Fruit fly (Drosophila melanogaster): ENCODE measurements around the gene Ccm3.

The Ccm3 gene

dm6 chr3R:15366839-15367238 is 4.9 kb upstream of the Ccm3 start (continued):
- TF ChIP-seq CG32532 (GFP tag; IDR thresholded peaks at IDR 0.05): peak; percentile 37; the same call in 1 of the 2 replicates
- peak; percentile 66 for TF ChIP-seq slbo (GFP tag; IDR thresholded peaks at IDR 0.05)
- peak; percentile 59 for TF ChIP-seq tgo (GFP tag; IDR thresholded peaks at IDR 0.05)
- peak; percentile 45 for TF ChIP-seq CG17359 (tag; optimal IDR thresholded peaks at IDR 0.05)
- no peak for TF ChIP-seq CG7786 (GFP tag; optimal IDR thresholded peaks at IDR 0.05)
- no peak for TF ChIP-seq Atf-2 (GFP tag; optimal IDR thresholded peaks at IDR 0.05)
- TF ChIP-seq yki (optimal IDR thresholded peaks at IDR 0.05): no peak
- peak; percentile 39 for TF ChIP-seq Rfx (GFP tag; IDR thresholded peaks at IDR 0.05)
- TF ChIP-seq CG1603 (tag; optimal IDR thresholded peaks at IDR 0.05): peak; percentile 17
- 0 out of 2 replicates have a peak, but pooled peaks have one; percentile 21 for TF ChIP-seq E2f1 (GFP tag; IDR thresholded peaks at IDR 0.05)
- 0 out of 2 replicates have a peak, but pooled peaks have one; percentile 8 for TF ChIP-seq CG10321 (GFP tag; IDR thresholded peaks at IDR 0.05)
- no peak for TF ChIP-seq B-H2 (GFP tag; optimal IDR thresholded peaks at IDR 0.05)
- TF ChIP-seq CG10543 (GFP tag; optimal IDR thresholded peaks at IDR 0.05): no peak
- peak; percentile 68 for TF ChIP-seq Ets65A (GFP tag)
- TF ChIP-seq Drgx (GFP tag; IDR thresholded peaks at IDR 0.05): peak; percentile 64
- TF ChIP-seq phol (tag; optimal IDR thresholded peaks at IDR 0.05): peak; percentile 32
- TF ChIP-seq CG18262 (tag; optimal IDR thresholded peaks at IDR 0.05): peak; percentile 47
- peak; percentile 20 for TF ChIP-seq CG13296 (GFP tag; optimal IDR thresholded peaks at IDR 0.05)
- peak; percentile 16 for TF ChIP-seq salm (tag; optimal IDR thresholded peaks at IDR 0.05)
- peak; percentile 74 for TF ChIP-seq unpg (GFP tag; optimal IDR thresholded peaks at IDR 0.05)
- TF ChIP-seq CG14710 (tag; optimal IDR thresholded peaks at IDR 0.05): peak; percentile 23
- 0 out of 2 replicates have a peak, but pooled peaks have one; percentile 27 for TF ChIP-seq stc (GFP tag; IDR thresholded peaks at IDR 0.05)
- no peak for TF ChIP-seq CG7357 (GFP tag; IDR thresholded peaks at IDR 0.05)
- peak; percentile 41; the same call in 1 of the 2 replicates for TF ChIP-seq ranshi (GFP tag; IDR thresholded peaks at IDR 0.05)
- TF ChIP-seq stwl (tag; optimal IDR thresholded peaks at IDR 0.05): no peak
- 0 out of 2 replicates have a peak, but pooled peaks have one; percentile 29 for TF ChIP-seq CG6689 (GFP tag; IDR thresholded peaks at IDR 0.05)
- TF ChIP-seq fd3F (GFP tag; optimal IDR thresholded peaks at IDR 0.05): peak; percentile 8
- TF ChIP-seq CG14014 (GFP tag; IDR thresholded peaks at IDR 0.05): peak; percentile 49; the same call in 1 of the 2 replicates
- peak; percentile 45; the same call in 1 of the 2 replicates for TF ChIP-seq esg (GFP tag; conservative IDR thresholded peaks at IDR 0.05)

dm6 chr3R:15367477-15367876 is 4.3 kb upstream of the Ccm3 start, which contains the start of gene CG34404:
Gene CG34404, minus strand, starts transcription at chr3R:15367665.
- TF ChIP-seq Ets97D (GFP tag; optimal IDR thresholded peaks at IDR 0.05) (peak; percentile 4), CG2120 (GFP tag; optimal IDR thresholded peaks at IDR 0.05) (peak; percentile 15), CG5953 (GFP tag; IDR thresholded peaks at IDR 0.05) (no peak), sens (GFP tag) (peak; percentile 62), her (GFP tag; optimal IDR thresholded peaks at IDR 0.05) (peak; percentile 4), pho (GFP tag; optimal IDR thresholded peaks at IDR 0.05) (no peak), unpg (GFP tag; optimal IDR thresholded peaks at IDR 0.05) (peak; percentile 6), Dad (GFP tag; optimal IDR thresholded peaks at IDR 0.05) (no peak), MBD-R2 (GFP tag; IDR thresholded peaks at IDR 0.05) (peak; percentile 39; the same call in 1 of the 2 replicates), corto (GFP tag; optimal IDR thresholded peaks at IDR 0.05) (no peak), CG15514 (GFP tag; optimal IDR thresholded peaks at IDR 0.05) (peak; percentile 50), Bdp1 (GFP tag; optimal IDR thresholded peaks at IDR 0.05) (no peak), zen2 (GFP tag; IDR thresholded peaks at IDR 0.05; ENCODE audit: partially characterized antibody) (peak; percentile 32; the same call in 2 of the 3 replicates), CG8290 (GFP tag; optimal IDR thresholded peaks at IDR 0.05) (no peak), CG8290 (tag; optimal IDR thresholded peaks at IDR 0.05) (peak in 1 of 2 experiments; percentile 28), CG10267 (tag; optimal IDR thresholded peaks at IDR 0.05) (peak; percentile 93), bbx (GFP tag; IDR thresholded peaks at IDR 0.05; ENCODE audit: partially characterized antibody) (peak; percentile 39), dpn (GFP tag; optimal IDR thresholded peaks at IDR 0.05) (peak in 1 of 2 experiments; percentile 8), CG10321 (GFP tag; IDR thresholded peaks at IDR 0.05) (no peak), HLH4C (GFP tag; IDR thresholded peaks at IDR 0.05; ENCODE audit: partially characterized antibody) (peak; percentile 42; the same call in 1 of the 3 replicates), wdn (GFP tag; IDR thresholded peaks at IDR 0.05) (no peak), mirr (GFP tag; optimal IDR thresholded peaks at IDR 0.05) (no peak), CG1529 (GFP tag; optimal IDR thresholded peaks at IDR 0.05) (no peak), E2f2 (GFP tag; IDR thresholded peaks at IDR 0.05) (peak; percentile 89), CG16813 (GFP tag; IDR thresholded peaks at IDR 0.05; ENCODE audit: partially characterized antibody) (0 out of 3 replicates have a peak, but pooled peaks have one; percentile 26)
